Fruit fly (Drosophila melanogaster) whole organism, adult: ENCODE data around the gene cert.

Experiments used
- CG14711 ChIP-seq: fragments of 200-800 bp; sonication (Bioruptor generic); optimal IDR thresholded peaks from 2 replicates; lab custom pipeline; 2018; ENCODE audit warnings: missing biosample characterization, mild to moderate bottlenecking, missing genetic modification characterization, moderate library complexity
- cic ChIP-seq: fragments of 200-800 bp; sonication (Bioruptor generic); optimal IDR thresholded peaks from 2 replicates; lab custom pipeline; 2017; ENCODE audit warnings: missing biosample characterization, mild to moderate bottlenecking, missing genetic modification characterization, moderate library complexity

DNA sequence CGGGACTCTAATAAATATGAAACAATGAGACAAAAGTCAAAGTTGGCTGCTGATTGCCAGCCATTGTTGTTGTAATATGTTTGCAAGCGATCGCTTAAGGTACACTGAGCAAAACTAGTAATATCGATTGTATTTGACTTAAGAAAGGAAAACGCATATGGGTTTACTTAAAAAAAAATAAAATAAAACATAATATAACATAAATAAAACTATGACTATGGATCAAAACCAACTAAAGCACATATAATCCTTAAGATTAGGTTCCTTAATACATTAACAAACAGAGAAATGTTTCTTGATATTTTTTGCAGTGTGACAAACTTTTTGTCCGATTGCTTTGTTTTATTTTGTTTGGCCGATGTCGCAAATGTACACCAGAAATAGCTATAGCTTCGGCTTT, 43.9 kb upstream of the cert start:
- TF ChIP-seq CG14711 (tag; lab: Kevin White, UChicago) (no peak), cic (GFP tag; lab: Kevin White, UChicago) (no peak)
